Worm (Caenorhabditis elegans) whole organism, mixed stage, embryonic: ENCODE results near the gene B0285.3.

Experiments
- M03D4.4 ChIP-seq: sonication (generic microtip); optimal IDR thresholded peaks from 2 replicates; lab custom pipeline; 2017; ENCODE audit warnings: mild to moderate bottlenecking, missing genetic modification characterization, missing compliant biosample characterization
- ces-1 ChIP-seq: fragments of 150-350 bp; optimal IDR thresholded peaks from 2 replicates; lab custom pipeline; 2014; ENCODE audit warnings: missing biosample characterization, missing genetic modification reagents, missing genetic modification characterization
- nhr-12 ChIP-seq: fragments of 150-350 bp; optimal IDR thresholded peaks from 2 replicates; lab custom pipeline; 2014; ENCODE audit warnings: missing biosample characterization, missing genetic modification characterization
- nhr-28 ChIP-seq: fragments of 150-350 bp; optimal IDR thresholded peaks from 2 replicates; lab custom pipeline; 2014; ENCODE audit warnings: missing biosample characterization, missing genetic modification characterization
- nhr-76 ChIP-seq: sonication (generic microtip); optimal IDR thresholded peaks from 2 replicates; lab custom pipeline; 2017; ENCODE audit warnings: missing biosample characterization, missing genetic modification characterization
- snpc-4 ChIP-seq: fragments of 150-350 bp; optimal IDR thresholded peaks from 2 replicates; lab custom pipeline; 2014; ENCODE audit warnings: missing biosample characterization, missing genetic modification characterization
- sptf-1 ChIP-seq: sonication (generic microtip); optimal IDR thresholded peaks from 2 replicates; lab custom pipeline; 2017; ENCODE audit warnings: mild to moderate bottlenecking, missing genetic modification characterization, moderate library complexity, missing compliant biosample characterization
- tbx-8 ChIP-seq: fragments of 200-800 bp; sonication (Bioruptor generic); optimal IDR thresholded peaks from 2 replicates; lab custom pipeline; 2018; ENCODE audit warnings: mild to moderate bottlenecking, missing genetic modification characterization, moderate library complexity, missing compliant biosample characterization
- ztf-11 ChIP-seq: fragments of 150-350 bp; optimal IDR thresholded peaks from 2 replicates; lab custom pipeline; 2014; ENCODE audit warnings: missing biosample characterization, missing genetic modification characterization

ce11 chrIII:4372894-4373293 lies 29.8 kb upstream of the B0285.3 start:
- TF ChIP-seq sptf-1, result no peak
- no peak for TF ChIP-seq snpc-4 (tag; lab: Kevin White, UChicago)
- TF ChIP-seq nhr-12 (tag; lab: Kevin White, UChicago), result no peak
- no peak for TF ChIP-seq nhr-76 (tag; lab: Kevin White, UChicago)
- no peak for TF ChIP-seq M03D4.4
- TF ChIP-seq nhr-28 (tag; lab: Kevin White, UChicago), result no peak
- no peak for TF ChIP-seq tbx-8 (GFP tag; lab: Kevin White, UChicago)
- no peak for TF ChIP-seq ces-1
- TF ChIP-seq ztf-11 (tag; lab: Kevin White, UChicago), result no peak
